Worm (Caenorhabditis elegans): ENCODE measurements around the gene crn-4.

The crn-4 gene

ce11 chrX:2233929-2234328, 24.0 kb downstream of the crn-4 start, which contains the start of gene T14F9.2:
Gene T14F9.2 (plus strand): TSS chrX:2234324.
- TF ChIP-seq lin-39 (tag; optimal IDR thresholded peaks at IDR 0.05) = no peak
- TF ChIP-seq ztf-7 (tag; optimal IDR thresholded peaks at IDR 0.05) = no peak
- TF ChIP-seq zfp-2 (tag; optimal IDR thresholded peaks at IDR 0.05) = no peak
- no peak for TF ChIP-seq sdz-12 (GFP tag; optimal IDR thresholded peaks at IDR 0.05)
- TF ChIP-seq gei-8 (GFP tag; optimal IDR thresholded peaks at IDR 0.05) = no peak
- TF ChIP-seq ama-1 (optimal IDR thresholded peaks at IDR 0.05) = no peak
- TF ChIP-seq mes-2 (tag; optimal IDR thresholded peaks at IDR 0.05; ENCODE audit: poor library complexity, severe bottlenecking) = peak; percentile 57
- no peak for TF ChIP-seq aha-1 (tag)
- TF ChIP-seq Y105C5A.15 (GFP tag; IDR thresholded peaks at IDR 0.05) = no peak
- TF ChIP-seq F26F4.8 (GFP tag; conservative IDR thresholded peaks at IDR 0.05) = no peak
- TF ChIP-seq nhr-25 (tag; optimal IDR thresholded peaks at IDR 0.05; ENCODE audit: borderline replicate concordance, insufficient read depth) = no peak
- TF ChIP-seq snpc-1.2 (GFP tag; IDR thresholded peaks at IDR 0.05) = no peak
- no peak for TF ChIP-seq daf-12 (tag; optimal IDR thresholded peaks at IDR 0.05)
- no peak for TF ChIP-seq zip-11 (GFP tag; IDR thresholded peaks at IDR 0.05)
- TF ChIP-seq lin-29 (GFP tag; IDR thresholded peaks at IDR 0.05) = no peak
- no peak for TF ChIP-seq arid-1 (GFP tag; conservative IDR thresholded peaks at IDR 0.05)
- no peak for TF ChIP-seq ctbp-1 (GFP tag; IDR thresholded peaks at IDR 0.05)
- TF ChIP-seq fos-1 (tag; optimal IDR thresholded peaks at IDR 0.05) = no peak
- TF ChIP-seq nhr-6 (tag; optimal IDR thresholded peaks at IDR 0.05) = no peak
- no peak for TF ChIP-seq ceh-28 (tag; optimal IDR thresholded peaks at IDR 0.05)
- no peak for TF ChIP-seq attf-4 (tag; optimal IDR thresholded peaks at IDR 0.05)
- TF ChIP-seq ZK546.5 (tag; optimal IDR thresholded peaks at IDR 0.05) = no peak
- no peak for TF ChIP-seq T20F7.1 (GFP tag; optimal IDR thresholded peaks at IDR 0.05)
- no peak; the same call in 1 of the 2 replicates for TF ChIP-seq hmg-1.1 (GFP tag; IDR thresholded peaks at IDR 0.05)
- no peak for TF ChIP-seq madf-5 (GFP tag; IDR thresholded peaks at IDR 0.05)
- no peak for TF ChIP-seq nhr-41 (GFP tag; IDR thresholded peaks at IDR 0.05)
- TF ChIP-seq R02D3.7 (tag; optimal IDR thresholded peaks at IDR 0.05) = no peak
- no peak for TF ChIP-seq T26A8.4 (GFP tag; IDR thresholded peaks at IDR 0.05)
- TF ChIP-seq lin-13 (GFP tag; optimal IDR thresholded peaks at IDR 0.05) = no peak
- no peak for TF ChIP-seq spr-3 (GFP tag; optimal IDR thresholded peaks at IDR 0.05)
- no peak for TF ChIP-seq fkh-10 (GFP tag; optimal IDR thresholded peaks at IDR 0.05)
- no peak for TF ChIP-seq aly-2 (tag; optimal IDR thresholded peaks at IDR 0.05)
- TF ChIP-seq Y75B8A.6 (GFP tag; IDR thresholded peaks at IDR 0.05) = no peak
- TF ChIP-seq lir-3 (tag; optimal IDR thresholded peaks at IDR 0.05) = no peak
- TF ChIP-seq snpc-4 (tag; optimal IDR thresholded peaks at IDR 0.05) = no peak
- TF ChIP-seq ceh-32 (tag; optimal IDR thresholded peaks at IDR 0.05; ENCODE audit: poor library complexity) = no peak
- no peak for TF ChIP-seq ZK337.2 (GFP tag; IDR thresholded peaks at IDR 0.05)
- peak; percentile 64 for TF ChIP-seq mep-1 (tag; optimal IDR thresholded peaks at IDR 0.05)
- no peak for TF ChIP-seq cey-2 (tag; optimal IDR thresholded peaks at IDR 0.05; ENCODE audit: borderline replicate concordance, insufficient read depth)
- 0 out of 2 replicates have a peak, but pooled peaks have one; percentile 9 for TF ChIP-seq dmd-6 (GFP tag; IDR thresholded peaks at IDR 0.05)
- TF ChIP-seq lsy-2 (tag; optimal IDR thresholded peaks at IDR 0.05) = peak in 1 of 2 experiments; percentile 79
- no peak for TF ChIP-seq Y5F2A.4 (GFP tag; optimal IDR thresholded peaks at IDR 0.05)
- TF ChIP-seq rbr-2 (tag; optimal IDR thresholded peaks at IDR 0.05) = peak; percentile 32
- no peak for TF ChIP-seq zfp-3 (GFP tag; conservative IDR thresholded peaks at IDR 0.05)
- no peak for TF ChIP-seq unc-39 (tag; optimal IDR thresholded peaks at IDR 0.05)
- TF ChIP-seq mxl-3 (GFP tag; optimal IDR thresholded peaks at IDR 0.05) = no peak
- TF ChIP-seq daf-16 (GFP tag; optimal IDR thresholded peaks at IDR 0.05) = no peak
- TF ChIP-seq daf-16 (tag; optimal IDR thresholded peaks at IDR 0.05) = peak; percentile 52
- no peak for TF ChIP-seq madf-9 (GFP tag; conservative IDR thresholded peaks at IDR 0.05)
- no peak for TF ChIP-seq nhr-76 (tag; optimal IDR thresholded peaks at IDR 0.05)
- no peak for TF ChIP-seq tag-97 (GFP tag; IDR thresholded peaks at IDR 0.05)
- TF ChIP-seq unc-62 (GFP tag; optimal IDR thresholded peaks at IDR 0.05 in 1 of 2) = no peak
- TF ChIP-seq unc-62 (tag; optimal IDR thresholded peaks at IDR 0.05) = no peak
